Worm (Caenorhabditis elegans) whole organism, midembryonic: ENCODE measurements around the gene dnj-24.

ENCODE experiments used
- T22C8.4 ChIP-seq: fragments of 200-800 bp; sonication (Bioruptor generic); IDR thresholded peaks from 2 replicates; pipeline ENCODE4 v1.3.6; 2022; ENCODE audit warnings: missing genetic modification characterization, missing compliant biosample characterization
- cog-1 ChIP-seq: sonication (generic microtip); optimal IDR thresholded peaks from 2 replicates; lab custom pipeline; 2016; ENCODE audit warnings: missing genetic modification characterization, missing compliant biosample characterization
- flt-1 ChIP-seq: fragments of 200-800 bp; sonication (Bioruptor generic); IDR thresholded peaks from 2 replicates; pipeline ENCODE4 v1.3.6; 2022; ENCODE audit warnings: missing genetic modification characterization, missing compliant biosample characterization
- klf-2 ChIP-seq: fragments of 200-800 bp; sonication (Bioruptor generic); conservative IDR thresholded peaks from 2 replicates; pipeline ENCODE4 v1.3.6; 2022; ENCODE audit warnings: missing genetic modification reagents, missing genetic modification characterization, missing compliant biosample characterization
- med-1 ChIP-seq: sonication (generic microtip); optimal IDR thresholded peaks from 2 replicates; lab custom pipeline; 2017; ENCODE audit warnings: missing genetic modification characterization, mild to moderate bottlenecking, missing compliant biosample characterization, antibody characterized with exemption, missing genetic modification reagents; ENCODE audit not compliant: insufficient read depth
- ref-1 ChIP-seq: fragments of 200-800 bp; sonication (Bioruptor generic); conservative IDR thresholded peaks from 2 replicates; pipeline ENCODE4 v1.3.6; 2022; ENCODE audit warnings: missing genetic modification reagents, missing genetic modification characterization, missing compliant biosample characterization
- tab-1 ChIP-seq: fragments of 200-800 bp; sonication (Bioruptor generic); IDR thresholded peaks from 2 replicates; pipeline ENCODE4 v1.3.6; 2022; ENCODE audit warnings: missing genetic modification characterization, missing compliant biosample characterization
- ztf-23 ChIP-seq: fragments of 200-800 bp; sonication (Bioruptor generic); IDR thresholded peaks from 2 replicates; pipeline ENCODE4 v1.3.6; 2022; ENCODE audit warnings: missing genetic modification reagents, missing genetic modification characterization, missing compliant biosample characterization
- ztf-29 ChIP-seq: fragments of 200-800 bp; sonication (Bioruptor generic); IDR thresholded peaks from 2 replicates; pipeline ENCODE4 v1.3.6; 2022; ENCODE audit warnings: missing genetic modification reagents, missing genetic modification characterization, missing compliant biosample characterization

ce11 chrIII:5373715-5374114 lies 50.2 kb downstream of the dnj-24 start:
- TF ChIP-seq cog-1 (tag; lab: Kevin White, UChicago): no peak
- no peak for TF ChIP-seq klf-2 (GFP tag; lab: Robert Waterston, UW)
- TF ChIP-seq tab-1: no peak
- TF ChIP-seq flt-1 (GFP tag; lab: Robert Waterston, UW): no peak
- no peak for TF ChIP-seq ref-1 (GFP tag; lab: Robert Waterston, UW)
- TF ChIP-seq med-1 (GFP tag; lab: Kevin White, UChicago): no peak
- TF ChIP-seq ztf-23 (GFP tag; lab: Robert Waterston, UW): no peak
- TF ChIP-seq T22C8.4 (GFP tag; lab: Robert Waterston, UW): no peak
- TF ChIP-seq ztf-29: no peak
